Fruit fly (Drosophila melanogaster) Kc167 (cell line): ENCODE measurements around the gene CG13921.

Experiments
- Myc ChIP-seq: fragments of >200 bp; optimal IDR thresholded peaks from 2 replicates; lab custom pipeline; 2017; ENCODE audit warnings: missing external identifiers
- Sin3A ChIP-seq: fragments of >200 bp; optimal IDR thresholded peaks from 2 replicates; lab custom pipeline; 2018; ENCODE audit warnings: missing external identifiers
- h ChIP-seq: fragments of >200 bp; optimal IDR thresholded peaks from 3 replicates; lab custom pipeline; 2018; ENCODE audit warnings: missing external identifiers
- insv ChIP-seq: fragments of >200 bp; optimal IDR thresholded peaks from 3 replicates; lab custom pipeline; 2018; ENCODE audit warnings: missing external identifiers
- psq ChIP-seq: fragments of >200 bp; optimal IDR thresholded peaks from 2 replicates; lab custom pipeline; 2017; ENCODE audit warnings: missing external identifiers

dm6 chr3L:1727431-1727830 lies 19.3 kb upstream of the CG13921 start:
- TF ChIP-seq h (lab: Kevin White, UChicago), result no peak
- no peak for TF ChIP-seq Sin3A (lab: Kevin White, UChicago)
- no peak for TF ChIP-seq Myc
- TF ChIP-seq psq (lab: Kevin White, UChicago), result no peak
- no peak for TF ChIP-seq insv (lab: Kevin White, UChicago)
